Worm (Caenorhabditis elegans) whole organism, L1 larva: ENCODE data around the gene fipr-13.

Experiments
- C16A3.4 ChIP-seq: fragments of 150-350 bp; optimal IDR thresholded peaks from 2 replicates; lab custom pipeline; 2014; ENCODE audit warnings: missing biosample characterization, missing genetic modification characterization
- F16B12.6 ChIP-seq: fragments of 150-350 bp; optimal IDR thresholded peaks from 2 replicates; lab custom pipeline; 2014; ENCODE audit warnings: missing biosample characterization, missing genetic modification characterization
- Y116A8C.19 ChIP-seq: sonication (generic microtip); optimal IDR thresholded peaks from 2 replicates; lab custom pipeline; 2016; ENCODE audit warnings: missing compliant biosample characterization, missing genetic modification characterization, borderline replicate concordance
- aha-1 ChIP-seq: fragments of 150-350 bp; optimal IDR thresholded peaks from 2 replicates; lab custom pipeline; 2014; ENCODE audit warnings: missing biosample characterization, missing genetic modification characterization
- alr-1 ChIP-seq: fragments of 200-800 bp; sonication (Bioruptor generic); optimal IDR thresholded peaks from 2 replicates; lab custom pipeline; 2018; ENCODE audit warnings: borderline replicate concordance, mild to moderate bottlenecking, missing genetic modification characterization, missing compliant biosample characterization
- ama-1 ChIP-seq: fragments of 150-350 bp; optimal IDR thresholded peaks from 2 replicates; lab custom pipeline; 2014
- ceh-8 ChIP-seq: fragments of 200-800 bp; sonication (Bioruptor generic); optimal IDR thresholded peaks from 2 replicates; lab custom pipeline; 2018; ENCODE audit warnings: mild to moderate bottlenecking, missing genetic modification characterization, moderate library complexity, missing compliant biosample characterization
- ceh-82 ChIP-seq, 3 experiments: fragments of 150-350 bp in 1 of 3; sonication (generic microtip) in 2 of 3; optimal IDR thresholded peaks; 2 replicates each; lab custom pipeline; 2014 to 2017; ENCODE audit warnings: missing biosample characterization in 3 of 3, missing genetic modification characterization in 3 of 3
- ceh-90 ChIP-seq: sonication (generic microtip); optimal IDR thresholded peaks from 2 replicates; lab custom pipeline; 2016; ENCODE audit warnings: missing genetic modification characterization, missing compliant biosample characterization
- dpl-1 ChIP-seq, 3 experiments: fragments of 150-350 bp in 2 of 3; sonication (generic microtip) in 1 of 3; optimal IDR thresholded peaks; 2 replicates each; lab custom pipeline; 2014 to 2017; ENCODE audit warnings: missing biosample characterization in 3 of 3, missing genetic modification characterization in 3 of 3, missing genetic modification reagents in 3 of 3
- dsc-1 ChIP-seq: sonication (generic microtip); optimal IDR thresholded peaks from 2 replicates; lab custom pipeline; 2016; ENCODE audit warnings: mild to moderate bottlenecking, missing genetic modification characterization, missing compliant biosample characterization
- efl-1 ChIP-seq, 4 experiments: fragments of 150-350 bp; optimal IDR thresholded peaks in 3 of 4; peaks in 1 of 4; 1 replicate in 1 of 4; 2 replicates in 3 of 4; lab custom pipeline; 2014; ENCODE audit warnings: missing biosample characterization in 2 of 4, missing genetic modification characterization in 2 of 4, missing genetic modification reagents in 2 of 4
- elt-2 ChIP-seq: sonication (generic microtip); optimal IDR thresholded peaks from 2 replicates; lab custom pipeline; 2016; ENCODE audit warnings: missing genetic modification characterization, mild to moderate bottlenecking, inconsistent platforms, missing compliant biosample characterization, missing genetic modification reagents
- elt-3 ChIP-seq, 6 experiments: fragments of 150-350 bp in 1 of 6; sonication (generic microtip); optimal IDR thresholded peaks; 2 replicates each; lab custom pipeline; 2017 to 2018; ENCODE audit warnings: missing biosample characterization in 6 of 6, missing genetic modification characterization in 6 of 6, inconsistent platforms in 1 of 6
- ets-5 ChIP-seq: fragments of 200-800 bp; sonication (Bioruptor generic); IDR thresholded peaks from 2 replicates; pipeline ENCODE4 v1.3.6; 2022; ENCODE audit warnings: missing genetic modification characterization, missing compliant biosample characterization
- fkh-4 ChIP-seq: sonication (generic microtip); optimal IDR thresholded peaks from 2 replicates; lab custom pipeline; 2016; ENCODE audit warnings: missing compliant biosample characterization, missing genetic modification characterization, borderline replicate concordance
- hlh-17 ChIP-seq: fragments of 200-800 bp; sonication (Bioruptor generic); optimal IDR thresholded peaks from 2 replicates; lab custom pipeline; 2018; ENCODE audit warnings: missing genetic modification characterization, mild to moderate bottlenecking, missing compliant biosample characterization, moderate library complexity, borderline replicate concordance
- hpl-2 ChIP-seq: fragments of 150-350 bp; optimal IDR thresholded peaks from 2 replicates; lab custom pipeline; 2014; ENCODE audit warnings: missing biosample characterization, missing genetic modification reagents, missing genetic modification characterization
- irx-1 ChIP-seq: sonication (generic microtip); optimal IDR thresholded peaks from 2 replicates; lab custom pipeline; 2016; ENCODE audit warnings: missing genetic modification characterization, missing compliant biosample characterization
- jun-1 ChIP-seq: fragments of 150-350 bp; optimal IDR thresholded peaks from 2 replicates; lab custom pipeline; 2014; ENCODE audit warnings: missing biosample characterization, missing genetic modification reagents, missing genetic modification characterization
- lin-13 ChIP-seq: fragments of 150-350 bp; optimal IDR thresholded peaks from 2 replicates; lab custom pipeline; 2014; ENCODE audit warnings: missing biosample characterization, missing genetic modification reagents, missing genetic modification characterization
- lin-15B ChIP-seq: fragments of 150-350 bp; sonication (generic microtip); optimal IDR thresholded peaks from 3 replicates; lab custom pipeline; 2014; ENCODE audit warnings: missing biosample characterization, missing genetic modification characterization
- lin-35 ChIP-seq, 2 experiments: fragments of 150-350 bp; optimal IDR thresholded peaks; 2 replicates each; lab custom pipeline; 2014; ENCODE audit warnings: missing biosample characterization in 2 of 2, missing genetic modification characterization in 2 of 2, missing genetic modification reagents in 2 of 2
- lsy-2 ChIP-seq, 2 experiments: fragments of 150-350 bp; optimal IDR thresholded peaks; 2 replicates each; lab custom pipeline; 2014; ENCODE audit warnings: missing biosample characterization in 2 of 2, missing genetic modification characterization in 2 of 2
- mab-9 ChIP-seq: fragments of 200-800 bp; sonication (Bioruptor generic); IDR thresholded peaks from 2 replicates; pipeline ENCODE4 v1.3.6; 2022; ENCODE audit warnings: missing genetic modification reagents, missing genetic modification characterization, missing compliant biosample characterization
- mdl-1 ChIP-seq, 2 experiments: fragments of 150-350 bp; optimal IDR thresholded peaks; 2 replicates each; lab custom pipeline; 2014 to 2017; ENCODE audit warnings: missing biosample characterization in 2 of 2, missing genetic modification characterization in 2 of 2, inconsistent platforms in 1 of 2
- mef-2 ChIP-seq: fragments of 150-350 bp; optimal IDR thresholded peaks from 2 replicates; lab custom pipeline; 2014; ENCODE audit warnings: missing biosample characterization, missing genetic modification characterization
- mep-1 ChIP-seq: fragments of 150-350 bp; optimal IDR thresholded peaks from 2 replicates; lab custom pipeline; 2014; ENCODE audit warnings: missing biosample characterization, missing genetic modification characterization
- nhr-19 ChIP-seq: fragments of 200-800 bp; sonication (Bioruptor generic); conservative IDR thresholded peaks from 2 replicates; pipeline ENCODE4 v1.3.6; 2022; ENCODE audit warnings: missing genetic modification characterization, missing compliant biosample characterization
- nhr-20 ChIP-seq: sonication (generic microtip); optimal IDR thresholded peaks from 2 replicates; lab custom pipeline; 2016; ENCODE audit warnings: mild to moderate bottlenecking, missing genetic modification characterization, missing compliant biosample characterization
- nhr-237 ChIP-seq: fragments of 150-350 bp; optimal IDR thresholded peaks from 2 replicates; lab custom pipeline; 2014; ENCODE audit warnings: missing biosample characterization, missing genetic modification characterization
- nhr-28 ChIP-seq: fragments of 150-350 bp; optimal IDR thresholded peaks from 2 replicates; lab custom pipeline; 2014; ENCODE audit warnings: missing biosample characterization, missing genetic modification characterization
- nhr-76 ChIP-seq: sonication (generic microtip); optimal IDR thresholded peaks from 2 replicates; lab custom pipeline; 2017; ENCODE audit warnings: missing biosample characterization, missing genetic modification characterization
- nhr-77 ChIP-seq: fragments of 150-350 bp; optimal IDR thresholded peaks from 2 replicates; lab custom pipeline; 2014; ENCODE audit warnings: missing biosample characterization, missing genetic modification characterization
- nhr-85 ChIP-seq: sonication (generic microtip); peaks from one replicate; lab custom pipeline; 2016; ENCODE audit warnings: missing genetic modification characterization, inconsistent platforms, missing compliant biosample characterization
- nhr-90 ChIP-seq: sonication (generic microtip); optimal IDR thresholded peaks from 2 replicates; lab custom pipeline; 2016; ENCODE audit warnings: mild to moderate bottlenecking, missing genetic modification characterization, missing compliant biosample characterization; ENCODE audit not compliant: poor library complexity
- rnt-1 ChIP-seq: sonication (generic microtip); optimal IDR thresholded peaks from 2 replicates; lab custom pipeline; 2016; ENCODE audit warnings: mild to moderate bottlenecking, missing genetic modification characterization, moderate library complexity, missing compliant biosample characterization
- skn-1 ChIP-seq: fragments of 150-350 bp; optimal IDR thresholded peaks from 2 replicates; lab custom pipeline; 2014; ENCODE audit warnings: missing biosample characterization, missing genetic modification characterization
- snpc-4 ChIP-seq: fragments of 150-350 bp; optimal IDR thresholded peaks from 2 replicates; lab custom pipeline; 2014; ENCODE audit warnings: missing biosample characterization, missing genetic modification characterization
- snu-23 ChIP-seq: sonication (generic microtip); optimal IDR thresholded peaks from 2 replicates; lab custom pipeline; 2016; ENCODE audit warnings: missing genetic modification characterization, missing compliant biosample characterization
- swsn-7 ChIP-seq: sonication (generic microtip); optimal IDR thresholded peaks from 2 replicates; lab custom pipeline; 2016; ENCODE audit warnings: missing genetic modification characterization, missing compliant biosample characterization
- tbx-2 ChIP-seq: sonication (generic microtip); optimal IDR thresholded peaks from 2 replicates; lab custom pipeline; 2016; ENCODE audit warnings: missing genetic modification characterization, missing compliant biosample characterization
- tlp-1 ChIP-seq: fragments of 150-350 bp; optimal IDR thresholded peaks from 2 replicates; lab custom pipeline; 2014; ENCODE audit warnings: missing biosample characterization, missing genetic modification characterization
- unc-130 ChIP-seq: fragments of 150-350 bp; optimal IDR thresholded peaks from 2 replicates; lab custom pipeline; 2017; ENCODE audit warnings: missing biosample characterization, missing genetic modification characterization, inconsistent platforms
- unc-86 ChIP-seq: sonication (generic microtip); optimal IDR thresholded peaks from 2 replicates; lab custom pipeline; 2016; ENCODE audit warnings: missing genetic modification characterization, missing compliant biosample characterization
- unc-98 ChIP-seq: fragments of 200-800 bp; sonication (Bioruptor generic); IDR thresholded peaks from 2 replicates; pipeline ENCODE4 v1.3.6; 2022; ENCODE audit warnings: missing genetic modification characterization, missing compliant biosample characterization
- zag-1 ChIP-seq: fragments of 150-350 bp; optimal IDR thresholded peaks from 2 replicates; lab custom pipeline; 2014; ENCODE audit warnings: missing biosample characterization, missing genetic modification characterization
- ztf-4 ChIP-seq: fragments of 150-350 bp; optimal IDR thresholded peaks from 2 replicates; lab custom pipeline; 2014; ENCODE audit warnings: missing biosample characterization, missing genetic modification characterization

fipr-13 gene

ce11 chrV:10036275-10036674 is 28.0 kb upstream of the fipr-13 start, which contains the start of gene T06E8.2 (continued):
- TF ChIP-seq mdl-1 (tag; optimal IDR thresholded peaks at IDR 0.05; lab: Kevin White, UChicago) (peak in 1 of 2 experiments; percentile 64), ztf-4 (tag; lab: Kevin White, UChicago) (no peak), ceh-90 (tag; lab: Kevin White, UChicago) (no peak), rnt-1 (peak; percentile 52), elt-2 (tag; lab: Kevin White, UChicago) (no peak), aha-1 (tag; lab: Kevin White, UChicago) (no peak), skn-1 (tag; lab: Kevin White, UChicago) (peak; percentile 49), nhr-20 (tag; lab: Kevin White, UChicago) (peak; percentile 79), elt-3 (tag; optimal IDR thresholded peaks at IDR 0.05; lab: Kevin White, UChicago) (no peak), lsy-2 (tag; optimal IDR thresholded peaks at IDR 0.05; lab: Kevin White, UChicago) (peak; percentile 34 to 43), ceh-82 (tag; optimal IDR thresholded peaks at IDR 0.05; lab: Kevin White, UChicago) (peak in 2 of 3 experiments; percentile 16 to 34), lin-13 (GFP tag; lab: Kevin White, UChicago) (peak; percentile 13), tbx-2 (tag; lab: Kevin White, UChicago) (peak; percentile 52), nhr-237 (tag; lab: Kevin White, UChicago) (no peak), F16B12.6 (tag; lab: Kevin White, UChicago) (no peak), ets-5 (GFP tag; lab: Robert Waterston, UW) (no peak), alr-1 (tag; lab: Kevin White, UChicago) (no peak), nhr-77 (tag; lab: Kevin White, UChicago) (peak; percentile 38), nhr-28 (tag; lab: Kevin White, UChicago) (no peak), lin-35 (GFP tag; optimal IDR thresholded peaks at IDR 0.05; lab: Kevin White, UChicago) (peak; percentile 32 to 40), ama-1 (no peak), dpl-1 (GFP tag; optimal IDR thresholded peaks at IDR 0.05; lab: Kevin White, UChicago) (peak in 1 of 3 experiments; percentile 21), unc-130 (tag; lab: Kevin White, UChicago) (peak; percentile 67), snu-23 (GFP tag; lab: Kevin White, UChicago) (peak; percentile 72), nhr-85 (tag; lab: Kevin White, UChicago) (peak; percentile 86), efl-1 (optimal IDR thresholded peaks at IDR 0.05; lab: Kevin White, UChicago) (peak; percentile 40 to 44), efl-1 (GFP tag; optimal IDR thresholded peaks at IDR 0.05 in 1 of 2; lab: Kevin White, UChicago) (peak; percentile 15 to 74), swsn-7 (tag; lab: Kevin White, UChicago) (peak; percentile 58), tlp-1 (tag; lab: Kevin White, UChicago) (no peak), nhr-19 (peak; percentile 58), dsc-1 (tag; lab: Kevin White, UChicago) (peak; percentile 80), unc-86 (tag; lab: Kevin White, UChicago) (no peak), hpl-2 (GFP tag; lab: Kevin White, UChicago) (no peak), hlh-17 (GFP tag; lab: Kevin White, UChicago) (no peak)

DNA sequence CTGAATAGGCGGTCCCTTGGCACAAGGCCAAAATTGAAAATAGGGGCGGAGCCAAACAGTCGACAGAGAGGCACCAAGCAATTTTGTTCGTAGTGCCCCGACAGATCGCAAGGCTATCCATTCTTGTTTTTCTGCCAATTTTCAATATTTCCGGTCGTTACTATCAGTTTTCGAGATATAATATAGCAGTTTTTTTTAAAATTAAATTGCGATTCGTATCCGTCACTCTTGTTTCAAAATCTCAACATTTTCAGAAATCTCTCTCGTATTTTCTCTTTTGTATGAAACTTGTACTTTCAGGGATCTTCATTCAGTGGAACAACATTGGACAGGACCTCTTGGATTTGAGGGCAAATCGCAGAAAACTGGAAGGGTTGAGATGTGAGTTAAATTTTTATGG is 27.3 kb upstream of the fipr-13 start, which contains the start of gene F57A8.1:
F57A8.1 (plus strand) TSS at position 301 of the 400 bp plus-strand sequence.
- TF ChIP-seq mab-9 (GFP tag; lab: Robert Waterston, UW) (no peak), lin-35 (GFP tag; optimal IDR thresholded peaks at IDR 0.05; lab: Kevin White, UChicago) (no peak), nhr-77 (tag; lab: Kevin White, UChicago) (no peak), jun-1 (tag; lab: Kevin White, UChicago) (no peak), snpc-4 (tag; lab: Kevin White, UChicago) (no peak), Y116A8C.19 (no peak), C16A3.4 (tag; lab: Kevin White, UChicago) (no peak)

ce11 chrV:10039837-10040236 is 24.5 kb upstream of the fipr-13 start:
- TF ChIP-seq efl-1 (optimal IDR thresholded peaks at IDR 0.05; lab: Kevin White, UChicago) (peak; percentile 62 to 69), efl-1 (GFP tag; optimal IDR thresholded peaks at IDR 0.05 in 1 of 2; lab: Kevin White, UChicago) (no peak), mep-1 (peak; percentile 78), zag-1 (tag; lab: Kevin White, UChicago) (no peak), nhr-20 (tag; lab: Kevin White, UChicago) (peak; percentile 85), nhr-76 (no peak), C16A3.4 (tag; lab: Kevin White, UChicago) (peak; percentile 28), ama-1 (no peak), unc-98 (GFP tag; lab: Robert Waterston, UW) (no peak), irx-1 (tag; lab: Kevin White, UChicago) (peak; percentile 1), nhr-19 (peak; percentile 48), ceh-82 (tag; optimal IDR thresholded peaks at IDR 0.05; lab: Kevin White, UChicago) (peak; percentile 56 to 61 (median 57)), unc-86 (tag; lab: Kevin White, UChicago) (peak; percentile 28), rnt-1 (peak; percentile 45), lin-15B (no peak), mef-2 (tag; lab: Kevin White, UChicago) (no peak), ceh-8 (GFP tag; lab: Kevin White, UChicago) (peak; percentile 25), nhr-90 (tag; lab: Kevin White, UChicago) (peak; percentile 68), F16B12.6 (tag; lab: Kevin White, UChicago) (peak; percentile 2), jun-1 (tag; lab: Kevin White, UChicago) (peak; percentile 70), fkh-4 (tag; lab: Kevin White, UChicago) (no peak)
